Fruit fly (Drosophila melanogaster) whole organism, embryonic: ENCODE measurements around the gene SclA.

ENCODE experiments used
- Abd-B ChIP-seq: fragments of 200-800 bp; sonication (Bioruptor generic); optimal IDR thresholded peaks from 2 replicates; lab custom pipeline; 2018; ENCODE audit warnings: missing biosample characterization, mild to moderate bottlenecking, missing genetic modification characterization, moderate library complexity
- Antp ChIP-seq: fragments of 200-800 bp; sonication (Bioruptor generic); optimal IDR thresholded peaks from 3 replicates; lab custom pipeline; 2016; ENCODE audit warnings: missing biosample characterization, missing genetic modification characterization
- Atf6 ChIP-seq: fragments of 200-800 bp; sonication (Bioruptor generic); IDR thresholded peaks from 2 replicates; pipeline ENCODE4 v1.3.6; 2022; ENCODE audit warnings: missing biosample characterization, missing genetic modification characterization
- B-H1 ChIP-seq: fragments of 200-800 bp; sonication (Bioruptor generic); IDR thresholded peaks from 3 replicates; pipeline ENCODE4 v1.3.6; 2022; ENCODE audit warnings: missing biosample characterization, missing genetic modification characterization
- Bgb ChIP-seq: fragments of 200-800 bp; sonication (Bioruptor generic); IDR thresholded peaks from 2 replicates; pipeline ENCODE4 v1.3.6; 2022; ENCODE audit warnings: missing biosample characterization, missing genetic modification characterization; ENCODE audit not compliant: partially characterized antibody
- CG10979 ChIP-seq: fragments of 200-800 bp; sonication (Bioruptor generic); optimal IDR thresholded peaks from 2 replicates; lab custom pipeline; 2018; ENCODE audit warnings: missing biosample characterization, mild to moderate bottlenecking, missing genetic modification characterization, moderate library complexity
- CG12104 ChIP-seq: fragments of 200-800 bp; sonication (Bioruptor generic); optimal IDR thresholded peaks from 3 replicates; lab custom pipeline; 2016; ENCODE audit warnings: missing biosample characterization, missing genetic modification characterization
- CG13775 ChIP-seq: fragments of 200-800 bp; sonication (Bioruptor generic); optimal IDR thresholded peaks from 3 replicates; lab custom pipeline; 2017; ENCODE audit warnings: missing biosample characterization, mild to moderate bottlenecking, missing genetic modification characterization
- CG15269 ChIP-seq: fragments of 200-800 bp; sonication (Bioruptor generic); optimal IDR thresholded peaks from 2 replicates; lab custom pipeline; 2018; ENCODE audit warnings: missing biosample characterization, mild to moderate bottlenecking, missing genetic modification characterization, moderate library complexity
- CG15601 ChIP-seq: fragments of 200-800 bp; sonication (Bioruptor generic); optimal IDR thresholded peaks from 3 replicates; lab custom pipeline; 2019; ENCODE audit warnings: missing biosample characterization, mild to moderate bottlenecking, missing genetic modification characterization, moderate library complexity
- CG17361 ChIP-seq: fragments of 200-800 bp; sonication (Bioruptor generic); IDR thresholded peaks from 3 replicates; pipeline ENCODE4 v1.3.6; 2022; ENCODE audit warnings: missing biosample characterization, missing genetic modification characterization
- CG17385 ChIP-seq: fragments of 200-800 bp; sonication (Bioruptor generic); optimal IDR thresholded peaks from 3 replicates; lab custom pipeline; 2018; ENCODE audit warnings: missing biosample characterization, mild to moderate bottlenecking, missing genetic modification characterization
- CG17829 ChIP-seq: fragments of 200-800 bp; optimal IDR thresholded peaks from 2 replicates; lab custom pipeline; 2019; ENCODE audit warnings: missing biosample characterization, mild to moderate bottlenecking, missing genetic modification characterization, moderate library complexity
- CG3065 ChIP-seq: fragments of 200-800 bp; sonication (Bioruptor generic); optimal IDR thresholded peaks from 2 replicates; lab custom pipeline; 2016; ENCODE audit warnings: missing biosample characterization, missing genetic modification characterization
- CG3407 ChIP-seq: fragments of 200-800 bp; sonication (Bioruptor generic); optimal IDR thresholded peaks from 2 replicates; lab custom pipeline; 2018; ENCODE audit warnings: missing biosample characterization, mild to moderate bottlenecking, missing genetic modification characterization
- CG34376 ChIP-seq: fragments of 200-800 bp; sonication (Bioruptor generic); optimal IDR thresholded peaks from 2 replicates; lab custom pipeline; 2018; ENCODE audit warnings: missing biosample characterization, mild to moderate bottlenecking, missing genetic modification characterization
- CG3847 ChIP-seq: fragments of 200-800 bp; sonication (Bioruptor generic); IDR thresholded peaks from 2 replicates; pipeline ENCODE4 v1.3.6; 2022; ENCODE audit warnings: missing biosample characterization, missing genetic modification characterization
- CG7357 ChIP-seq: fragments of 200-800 bp; sonication (Bioruptor generic); IDR thresholded peaks from 3 replicates; pipeline ENCODE4 v1.3.6; 2022; ENCODE audit warnings: missing biosample characterization, missing genetic modification characterization
- CG9609 ChIP-seq: fragments of 200-800 bp; sonication (Bioruptor generic); optimal IDR thresholded peaks from 3 replicates; lab custom pipeline; 2016; ENCODE audit warnings: missing biosample characterization, missing genetic modification characterization
- CG9727 ChIP-seq: fragments of 200-800 bp; sonication (Bioruptor generic); optimal IDR thresholded peaks from 3 replicates; lab custom pipeline; 2017; ENCODE audit warnings: missing biosample characterization, mild to moderate bottlenecking, missing genetic modification characterization
- Camta ChIP-seq: fragments of 200-800 bp; sonication (Bioruptor generic); optimal IDR thresholded peaks from 2 replicates; lab custom pipeline; 2016; ENCODE audit warnings: missing biosample characterization, missing genetic modification characterization
- CkIIα-i1 ChIP-seq: fragments of 200-800 bp; sonication (Bioruptor generic); IDR thresholded peaks from 2 replicates; pipeline ENCODE4 v1.3.6; 2022; ENCODE audit warnings: missing biosample characterization, missing genetic modification characterization
- D19B ChIP-seq: fragments of 200-800 bp; sonication (Bioruptor generic); optimal IDR thresholded peaks from 2 replicates; lab custom pipeline; 2017; ENCODE audit warnings: missing biosample characterization, mild to moderate bottlenecking, missing genetic modification characterization
- Dad ChIP-seq: fragments of 200-800 bp; sonication (Bioruptor generic); optimal IDR thresholded peaks from 3 replicates; lab custom pipeline; 2016; ENCODE audit warnings: missing biosample characterization, missing genetic modification characterization
- Deaf1 ChIP-seq: fragments of 200-800 bp; optimal IDR thresholded peaks from 3 replicates; lab custom pipeline; 2019; ENCODE audit warnings: missing biosample characterization, mild to moderate bottlenecking, missing genetic modification characterization, moderate library complexity
- E2f2 ChIP-seq: fragments of 200-800 bp; sonication (Bioruptor generic); IDR thresholded peaks from 2 replicates; pipeline ENCODE4 v1.3.6; 2022; ENCODE audit warnings: missing biosample characterization, missing genetic modification characterization
- HHEX ChIP-seq: fragments of 200-800 bp; sonication (Bioruptor generic); optimal IDR thresholded peaks from 3 replicates; lab custom pipeline; 2017; ENCODE audit warnings: missing biosample characterization, mild to moderate bottlenecking, missing genetic modification characterization, missing genetic modification reagents
- Nf-YB ChIP-seq: fragments of 200-800 bp; sonication (Bioruptor generic); optimal IDR thresholded peaks from 3 replicates; lab custom pipeline; 2019; ENCODE audit warnings: missing biosample characterization, mild to moderate bottlenecking, missing genetic modification characterization, moderate library complexity
- Taf1 ChIP-seq: fragments of 200-800 bp; sonication (Bioruptor generic); IDR thresholded peaks from 2 replicates; pipeline ENCODE4 v1.3.6; 2022; ENCODE audit warnings: missing biosample characterization, missing genetic modification characterization
- ash1 ChIP-seq: fragments of 200-800 bp; sonication (Bioruptor generic); optimal IDR thresholded peaks from 2 replicates; lab custom pipeline; 2018; ENCODE audit warnings: missing biosample characterization, mild to moderate bottlenecking, missing genetic modification characterization
- bcd ChIP-seq: fragments of 200-800 bp; sonication (Bioruptor generic); optimal IDR thresholded peaks from 2 replicates; lab custom pipeline; 2017; ENCODE audit warnings: missing biosample characterization, mild to moderate bottlenecking, missing genetic modification characterization
- bsh ChIP-seq, 2 experiments: fragments of 200-800 bp; sonication (Bioruptor generic); optimal IDR thresholded peaks; 2 replicates each; lab custom pipeline; 2017 to 2018; ENCODE audit warnings: mild to moderate bottlenecking in 2 of 2, missing biosample characterization in 2 of 2, missing genetic modification characterization in 2 of 2, moderate library complexity in 1 of 2
- corto ChIP-seq: fragments of 200-800 bp; sonication (Bioruptor generic); optimal IDR thresholded peaks from 2 replicates; lab custom pipeline; 2016; ENCODE audit warnings: missing biosample characterization, mild to moderate bottlenecking, missing genetic modification characterization, moderate library complexity
- crol ChIP-seq: fragments of 200-800 bp; sonication (Bioruptor generic); IDR thresholded peaks from 2 replicates; pipeline ENCODE4 v1.3.6; 2022; ENCODE audit warnings: missing biosample characterization, missing genetic modification characterization
- ems ChIP-seq: fragments of 200-800 bp; sonication (Bioruptor generic); optimal IDR thresholded peaks from 3 replicates; lab custom pipeline; 2016; ENCODE audit warnings: missing biosample characterization, missing genetic modification characterization
- esg ChIP-seq: fragments of 200-800 bp; sonication (Bioruptor generic); conservative IDR thresholded peaks from 2 replicates; pipeline ENCODE4 v1.3.6; 2022; ENCODE audit warnings: missing biosample characterization, missing genetic modification characterization
- ewg ChIP-seq: fragments of 200-800 bp; sonication (Bioruptor generic); optimal IDR thresholded peaks from 3 replicates; lab custom pipeline; 2017; ENCODE audit warnings: mild to moderate bottlenecking, missing biosample characterization, missing genetic modification reagents, missing genetic modification characterization
- fd102C ChIP-seq: fragments of 200-800 bp; sonication (Bioruptor generic); optimal IDR thresholded peaks from 2 replicates; lab custom pipeline; 2018; ENCODE audit warnings: missing biosample characterization, mild to moderate bottlenecking, missing genetic modification characterization, moderate library complexity
- gem ChIP-seq: fragments of 200-800 bp; sonication (Bioruptor generic); optimal IDR thresholded peaks from 2 replicates; lab custom pipeline; 2019; ENCODE audit warnings: missing biosample characterization, mild to moderate bottlenecking, missing genetic modification characterization, moderate library complexity
- gfzf ChIP-seq: fragments of 200-800 bp; sonication (Bioruptor generic); optimal IDR thresholded peaks from 2 replicates; lab custom pipeline; 2016; ENCODE audit warnings: missing biosample characterization, mild to moderate bottlenecking, missing genetic modification characterization, moderate library complexity
- hth ChIP-seq: fragments of >200 bp; optimal IDR thresholded peaks from 2 replicates; lab custom pipeline; 2017; ENCODE audit warnings: inconsistent platforms
- klu ChIP-seq: fragments of 200-800 bp; sonication (Bioruptor generic); IDR thresholded peaks from 2 replicates; pipeline ENCODE4 v1.3.6; 2022; ENCODE audit warnings: missing biosample characterization, missing genetic modification characterization
- lab ChIP-seq: fragments of 200-800 bp; sonication (Bioruptor generic); optimal IDR thresholded peaks from 3 replicates; lab custom pipeline; 2017; ENCODE audit warnings: missing biosample characterization, missing genetic modification characterization, mild to moderate bottlenecking, moderate library complexity, missing genetic modification reagents
- nmo ChIP-seq: fragments of 200-800 bp; sonication (Bioruptor generic); optimal IDR thresholded peaks from 2 replicates; lab custom pipeline; 2018; ENCODE audit warnings: missing biosample characterization, mild to moderate bottlenecking, missing genetic modification characterization, moderate library complexity
- rib ChIP-seq: fragments of 200-800 bp; sonication (Bioruptor generic); IDR thresholded peaks from 2 replicates; pipeline ENCODE4 v1.3.6; 2022; ENCODE audit warnings: missing biosample characterization, missing genetic modification characterization
- row ChIP-seq: fragments of 200-800 bp; sonication (Bioruptor generic); IDR thresholded peaks from 3 replicates; pipeline ENCODE4 v1.3.6; 2022; ENCODE audit warnings: missing biosample characterization, missing genetic modification characterization
- sc ChIP-seq, 3 experiments: fragments of >200 bp in 2 of 3; fragments of 200-800 bp in 1 of 3; sonication (Bioruptor generic) in 1 of 3; optimal IDR thresholded peaks; 2 replicates in 2 of 3; 3 replicates in 1 of 3; lab custom pipeline; 2017; ENCODE audit warnings: mild to moderate bottlenecking in 1 of 3, missing biosample characterization in 1 of 3, missing genetic modification characterization in 1 of 3, missing genetic modification reagents in 1 of 3
- schlank ChIP-seq: fragments of 200-800 bp; sonication (Bioruptor generic); optimal IDR thresholded peaks from 2 replicates; lab custom pipeline; 2018; ENCODE audit warnings: missing biosample characterization, mild to moderate bottlenecking, missing genetic modification characterization
- sqz ChIP-seq: fragments of 200-800 bp; sonication (Bioruptor generic); optimal IDR thresholded peaks from 3 replicates; lab custom pipeline; 2018; ENCODE audit warnings: missing biosample characterization, mild to moderate bottlenecking, missing genetic modification characterization
- zfh1 ChIP-seq: fragments of 200-800 bp; sonication (Bioruptor generic); IDR thresholded peaks from 3 replicates; pipeline ENCODE4 v1.3.6; 2022; ENCODE audit warnings: missing biosample characterization, missing genetic modification characterization

The SclA gene

DNA sequence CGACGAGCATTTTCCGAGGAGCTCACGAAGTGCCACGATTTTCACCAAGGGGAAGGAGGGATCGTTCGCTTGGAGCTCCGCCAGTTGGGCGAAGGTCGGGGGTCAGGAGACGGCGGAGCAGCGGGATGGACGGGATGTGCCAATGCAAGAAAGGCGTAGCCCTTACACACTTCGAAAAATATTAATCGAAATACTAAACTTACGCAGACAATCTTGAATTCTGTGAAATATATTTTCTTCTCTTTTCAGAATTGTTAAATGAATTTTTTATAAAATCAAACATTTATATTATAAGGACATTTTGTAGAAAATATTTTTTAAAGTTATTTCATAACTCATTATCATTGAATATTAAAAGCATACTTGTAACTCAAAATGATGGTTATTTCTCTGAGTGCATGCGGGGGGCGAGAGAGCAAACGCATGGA lies 31.1 kb downstream of the SclA start (continued):
- TF ChIP-seq ewg (GFP tag; lab: Kevin White, UChicago) (peak; percentile 8), CG17385 (GFP tag; lab: Kevin White, UChicago) (peak; percentile 33), Deaf1 (tag; lab: Kevin White, UChicago) (peak; percentile 91), hth (lab: Kevin White, UChicago) (no peak), klu (GFP tag; lab: Robert Waterston, UW) (no peak; the same call in 1 of the 2 replicates), sc (optimal IDR thresholded peaks at IDR 0.05; lab: Kevin White, UChicago) (no peak), sc (GFP tag; optimal IDR thresholded peaks at IDR 0.05; lab: Kevin White, UChicago) (peak; percentile 20), CG15601 (peak; percentile 34), CG34376 (GFP tag; lab: Kevin White, UChicago) (no peak), bsh (GFP tag; optimal IDR thresholded peaks at IDR 0.05; lab: Kevin White, UChicago) (peak in 1 of 2 experiments; percentile 51), bcd (GFP tag; lab: Kevin White, UChicago) (peak; percentile 61), CG15269 (tag; lab: Kevin White, UChicago) (peak; percentile 66), lab (GFP tag; lab: Kevin White, UChicago) (peak; percentile 49), CkIIα-i1 (GFP tag; lab: Robert Waterston, UW) (no peak), zfh1 (GFP tag; lab: Robert Waterston, UW) (no peak), esg (GFP tag; lab: Robert Waterston, UW) (0 out of 2 replicates have a peak, but pooled peaks have one; percentile 29), Bgb (GFP tag; lab: Robert Waterston, UW) (no peak), ems (GFP tag; lab: Kevin White, UChicago) (no peak), CG9727 (GFP tag; lab: Kevin White, UChicago) (peak; percentile 24), Camta (GFP tag; lab: Kevin White, UChicago) (no peak), CG7357 (GFP tag; lab: Robert Waterston, UW) (peak; percentile 52; the same call in 1 of the 3 replicates), CG10979 (peak; percentile 57), Abd-B (GFP tag; lab: Kevin White, UChicago) (peak; percentile 46), CG13775 (GFP tag; lab: Kevin White, UChicago) (peak; percentile 6), nmo (peak; percentile 66), gfzf (no peak), CG3407 (peak; percentile 16), CG3847 (GFP tag; lab: Robert Waterston, UW) (peak; percentile 46), Atf6 (peak; percentile 61; the same call in 1 of the 2 replicates), Antp (no peak), CG12104 (GFP tag; lab: Kevin White, UChicago) (no peak), HHEX (GFP tag; lab: Kevin White, UChicago) (peak; percentile 24), Dad (GFP tag; lab: Kevin White, UChicago) (no peak), CG9609 (GFP tag; lab: Kevin White, UChicago) (no peak), B-H1 (GFP tag; lab: Robert Waterston, UW) (peak; percentile 32; the same call in 1 of the 3 replicates), CG3065 (GFP tag; lab: Kevin White, UChicago) (no peak), E2f2 (GFP tag; lab: Robert Waterston, UW) (peak; percentile 29; the same call in 1 of the 2 replicates), sqz (GFP tag; lab: Kevin White, UChicago) (no peak), schlank (tag; lab: Kevin White, UChicago) (no peak), CG17829 (peak; percentile 56), corto (GFP tag; lab: Kevin White, UChicago) (no peak), Taf1 (GFP tag; lab: Robert Waterston, UW) (0 out of 2 replicates have a peak, but pooled peaks have one; percentile 6), fd102C (GFP tag; lab: Kevin White, UChicago) (no peak), crol (peak; percentile 72), gem (peak; percentile 76), Nf-YB (peak; percentile 34), row (GFP tag; lab: Robert Waterston, UW) (peak; percentile 64), CG17361 (GFP tag; lab: Robert Waterston, UW) (peak; percentile 69; the same call in 2 of the 3 replicates), D19B (GFP tag; lab: Kevin White, UChicago) (no peak), ash1 (GFP tag; lab: Kevin White, UChicago) (no peak), rib (GFP tag; lab: Robert Waterston, UW) (no peak)
